Fruit fly (Drosophila melanogaster): ENCODE measurements around the gene Mob2.

DNA sequence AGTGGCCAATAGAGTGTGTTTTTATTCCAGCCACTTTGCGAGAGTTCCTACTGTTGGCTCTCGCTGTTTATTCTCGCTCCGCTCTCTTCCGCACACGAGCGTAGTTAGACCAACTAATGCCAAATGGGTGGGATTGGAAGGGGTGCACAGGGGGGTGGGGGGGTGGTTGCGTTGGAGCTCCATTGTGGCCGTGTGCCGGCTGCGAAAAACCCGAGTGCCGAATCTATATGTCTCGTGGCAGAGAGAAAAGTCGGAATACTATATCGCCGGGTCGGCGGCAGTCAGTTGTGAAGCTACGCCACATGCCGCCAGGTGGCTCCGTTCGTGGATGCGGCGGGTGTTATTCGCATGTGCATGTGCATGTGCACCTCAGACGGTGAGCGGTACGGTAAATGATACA lies 39.1 kb upstream of the Mob2 start:
- TF ChIP-seq fru (optimal IDR thresholded peaks at IDR 0.05) (no peak), emc (GFP tag; optimal IDR thresholded peaks at IDR 0.05) (no peak), psq (GFP tag; optimal IDR thresholded peaks at IDR 0.05) (no peak), CG30431 (GFP tag; optimal IDR thresholded peaks at IDR 0.05) (no peak), bcd (GFP tag; optimal IDR thresholded peaks at IDR 0.05) (no peak), fd3F (GFP tag; optimal IDR thresholded peaks at IDR 0.05) (no peak), Elba2 (GFP tag; optimal IDR thresholded peaks at IDR 0.05) (no peak), fd102C (GFP tag; optimal IDR thresholded peaks at IDR 0.05) (no peak), chif (GFP tag; optimal IDR thresholded peaks at IDR 0.05) (no peak), BtbVII (GFP tag; optimal IDR thresholded peaks at IDR 0.05) (no peak), Hr39 (optimal IDR thresholded peaks at IDR 0.05) (no peak), her (GFP tag; optimal IDR thresholded peaks at IDR 0.05) (no peak)

All from whole organism, embryonic.